Worm (Caenorhabditis elegans) whole organism, early embryonic: ENCODE measurements around the gene flh-2.

Source experiments
- ama-1 ChIP-seq: fragments of 150-350 bp; optimal IDR thresholded peaks from 2 replicates; lab custom pipeline; 2014
- hmbx-1 ChIP-seq: sonication (generic microtip); optimal IDR thresholded peaks from 2 replicates; lab custom pipeline; 2016; ENCODE audit warnings: mild to moderate bottlenecking, missing genetic modification characterization, missing compliant biosample characterization
- hmg-4 ChIP-seq: fragments of 200-800 bp; sonication (Bioruptor generic); optimal IDR thresholded peaks from 2 replicates; lab custom pipeline; 2018; ENCODE audit warnings: mild to moderate bottlenecking, missing genetic modification characterization, missing compliant biosample characterization
- scrt-1 ChIP-seq: fragments of 200-800 bp; sonication (Bioruptor generic); IDR thresholded peaks from 2 replicates; pipeline ENCODE4 v1.3.6; 2022; ENCODE audit warnings: missing genetic modification characterization, missing compliant biosample characterization
- tbx-11 ChIP-seq: fragments of 200-800 bp; sonication (Bioruptor generic); IDR thresholded peaks from 2 replicates; pipeline ENCODE4 v1.3.6; 2022; ENCODE audit warnings: missing genetic modification characterization, missing compliant biosample characterization

- TF ChIP-seq scrt-1 (GFP tag; lab: Robert Waterston, UW), result no peak
- TF ChIP-seq ama-1 (lab: Kevin White, UChicago), result no peak
- TF ChIP-seq hmg-4 (GFP tag; lab: Kevin White, UChicago), result no peak
- TF ChIP-seq hmbx-1, result no peak
- no peak for TF ChIP-seq tbx-11 (GFP tag; lab: Robert Waterston, UW)
Measured at ce11 chrIII:4961281-4961680, 9.4 kb downstream of the flh-2 start.
